Fruit fly (Drosophila melanogaster): ENCODE data around the gene Pyroxd1.

Pyroxd1 gene

DNA sequence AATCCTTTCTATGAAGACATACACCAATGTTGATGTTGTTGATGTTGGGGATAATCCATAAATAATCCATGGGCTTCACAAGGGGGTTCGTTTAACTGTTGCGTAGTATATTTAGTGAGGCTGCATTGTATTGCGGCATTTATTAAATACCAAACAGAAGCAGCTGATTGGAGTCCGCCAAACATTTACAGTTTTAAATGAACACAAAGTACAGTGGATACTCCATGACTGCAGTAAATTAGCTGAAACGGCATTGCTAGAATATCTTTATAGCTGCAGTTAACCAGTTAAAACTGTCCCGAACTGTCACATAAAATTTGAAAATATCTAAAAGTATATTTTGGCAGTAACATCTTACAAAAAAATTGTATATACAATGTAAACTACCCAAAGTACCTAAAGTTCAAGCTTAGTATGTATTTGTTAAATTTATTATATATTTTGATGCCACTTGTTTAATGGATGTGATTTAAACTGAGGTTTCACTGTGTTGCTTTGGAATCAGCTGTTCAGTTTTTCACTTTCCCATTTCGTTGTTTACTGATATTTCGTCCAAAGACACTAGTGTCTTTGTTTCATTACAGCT is at the start of gene Pyroxd1, which contains the start of gene CG10747 (continued):
- TF ChIP-seq HLHmδ (GFP tag; optimal IDR thresholded peaks at IDR 0.05), result no peak
- TF ChIP-seq dysf (GFP tag; IDR thresholded peaks at IDR 0.05), result peak; percentile 98
- TF ChIP-seq ato (GFP tag; IDR thresholded peaks at IDR 0.05; ENCODE audit: partially characterized antibody), result no peak
- TF ChIP-seq CG7556 (GFP tag; optimal IDR thresholded peaks at IDR 0.05), result peak; percentile 97
- peak; percentile 89 for TF ChIP-seq wdn (GFP tag; IDR thresholded peaks at IDR 0.05)
- TF ChIP-seq crol (GFP tag; IDR thresholded peaks at IDR 0.05), result no peak; the same call in 1 of the 2 replicates
- peak; percentile 97 for TF ChIP-seq lab (GFP tag; optimal IDR thresholded peaks at IDR 0.05)
- TF ChIP-seq Deaf1 (tag; optimal IDR thresholded peaks at IDR 0.05), result peak; percentile 82
- TF ChIP-seq CrebB (tag; optimal IDR thresholded peaks at IDR 0.05), result peak; percentile 95
- peak; percentile 99 for TF ChIP-seq Ets65A (GFP tag)
- TF ChIP-seq Poxn (GFP tag; IDR thresholded peaks at IDR 0.05), result peak; percentile 91
- peak; percentile 90 for TF ChIP-seq CG12071 (GFP tag; optimal IDR thresholded peaks at IDR 0.05)
- no peak for TF ChIP-seq pan (optimal IDR thresholded peaks at IDR 0.05)
- peak in 1 of 2 experiments; percentile 95 for TF ChIP-seq pan (GFP tag; optimal IDR thresholded peaks at IDR 0.05 in 1 of 2, IDR thresholded peaks at IDR 0.05 in 1 of 2)
- TF ChIP-seq aop (GFP tag; IDR thresholded peaks at IDR 0.05), result peak; percentile 33; the same call in 1 of the 2 replicates
- TF ChIP-seq sima (GFP tag; optimal IDR thresholded peaks at IDR 0.05), result peak; percentile 64
- no peak for TF ChIP-seq hth (optimal IDR thresholded peaks at IDR 0.05)
- peak; percentile 84 for TF ChIP-seq en (GFP tag; optimal IDR thresholded peaks at IDR 0.05)
- peak; percentile 76 for TF ChIP-seq CG9797 (GFP tag; optimal IDR thresholded peaks at IDR 0.05)
- TF ChIP-seq CG15601 (tag; optimal IDR thresholded peaks at IDR 0.05), result peak; percentile 93
- TF ChIP-seq CG10979 (tag; optimal IDR thresholded peaks at IDR 0.05), result peak; percentile 92
- TF ChIP-seq Jarid2 (GFP tag; optimal IDR thresholded peaks at IDR 0.05), result peak; percentile 70
- peak; percentile 76 for TF ChIP-seq CG7928 (GFP tag; optimal IDR thresholded peaks at IDR 0.05)
- peak; percentile 93 for TF ChIP-seq CG31388 (GFP tag; optimal IDR thresholded peaks at IDR 0.05)
- TF ChIP-seq Atf-2 (GFP tag; optimal IDR thresholded peaks at IDR 0.05), result peak; percentile 93
- peak; percentile 93 for TF ChIP-seq CG6854 (GFP tag; optimal IDR thresholded peaks at IDR 0.05)
- TF ChIP-seq CG8944 (GFP tag; optimal IDR thresholded peaks at IDR 0.05), result peak; percentile 94
- peak; percentile 93 for TF ChIP-seq oc (tag; optimal IDR thresholded peaks at IDR 0.05)
- peak; percentile 98 for TF ChIP-seq CG16815 (GFP tag; optimal IDR thresholded peaks at IDR 0.05)
- TF ChIP-seq CG2199 (GFP tag; IDR thresholded peaks at IDR 0.05), result 0 out of 3 replicates have a peak, but pooled peaks have one; percentile 67
- TF ChIP-seq fru (optimal IDR thresholded peaks at IDR 0.05), result no peak
- peak; percentile 88 for TF ChIP-seq Spps (tag; optimal IDR thresholded peaks at IDR 0.05)
- peak; percentile 85 for TF ChIP-seq pb (GFP tag; optimal IDR thresholded peaks at IDR 0.05)
- TF ChIP-seq NK7.1 (GFP tag; optimal IDR thresholded peaks at IDR 0.05), result peak; percentile 90
- peak in 1 of 2 experiments; percentile 85 for TF ChIP-seq Dfd (GFP tag; optimal IDR thresholded peaks at IDR 0.05)
- TF ChIP-seq tna (GFP tag; IDR thresholded peaks at IDR 0.05; ENCODE audit: partially characterized antibody), result no peak
- peak; percentile 86 for TF ChIP-seq onecut (GFP tag; IDR thresholded peaks at IDR 0.05)
- TF ChIP-seq fd3F (GFP tag; optimal IDR thresholded peaks at IDR 0.05), result peak; percentile 97
- TF ChIP-seq CG12299 (tag; optimal IDR thresholded peaks at IDR 0.05), result peak; percentile 96
- TF ChIP-seq CG14860 (GFP tag; IDR thresholded peaks at IDR 0.05; ENCODE audit: partially characterized antibody), result no peak
- TF ChIP-seq unc-4 (GFP tag; IDR thresholded peaks at IDR 0.05; ENCODE audit: partially characterized antibody), result 0 out of 2 replicates have a peak, but pooled peaks have one; percentile 25
- TF ChIP-seq Oaz (GFP tag; IDR thresholded peaks at IDR 0.05), result peak; percentile 89
- TF ChIP-seq Adf1 (GFP tag; IDR thresholded peaks at IDR 0.05), result peak; percentile 83
- peak; percentile 95 for TF ChIP-seq CG11093 (GFP tag; IDR thresholded peaks at IDR 0.05)
- peak; percentile 94 for TF ChIP-seq salm (tag; optimal IDR thresholded peaks at IDR 0.05)
- peak; percentile 92 for TF ChIP-seq trh (GFP tag; optimal IDR thresholded peaks at IDR 0.05)
- peak; percentile 90 for TF ChIP-seq ap (GFP tag; IDR thresholded peaks at IDR 0.05)
- peak; percentile 96 for TF ChIP-seq cato (GFP tag; optimal IDR thresholded peaks at IDR 0.05; ENCODE audit: borderline replicate concordance)
- peak; percentile 95 for TF ChIP-seq nom (GFP tag; optimal IDR thresholded peaks at IDR 0.05)
- TF ChIP-seq Hmx (GFP tag; optimal IDR thresholded peaks at IDR 0.05), result peak; percentile 94
